Worm (Caenorhabditis elegans) whole organism, young adult: Measurements from ENCODE around the gene F55A4.3.

Experiments used
- B0019.2 ChIP-seq: fragments of 200-800 bp; sonication (Bioruptor generic); conservative IDR thresholded peaks from 2 replicates; pipeline ENCODE4 v1.3.6; 2022; ENCODE audit warnings: missing genetic modification reagents, missing genetic modification characterization, missing compliant biosample characterization
- B0261.1 ChIP-seq: sonication (generic microtip); optimal IDR thresholded peaks from 2 replicates; lab custom pipeline; 2016; ENCODE audit warnings: mild to moderate bottlenecking, missing genetic modification characterization, moderate library complexity, missing compliant biosample characterization
- F22D6.2 ChIP-seq: sonication (generic microtip); optimal IDR thresholded peaks from 2 replicates; lab custom pipeline; 2016; ENCODE audit warnings: mild to moderate bottlenecking, missing genetic modification characterization, missing compliant biosample characterization
- F33H1.4 ChIP-seq: fragments of 200-800 bp; sonication (Bioruptor generic); IDR thresholded peaks from 2 replicates; pipeline ENCODE4 v1.3.6; 2022; ENCODE audit warnings: missing genetic modification reagents, missing genetic modification characterization, missing compliant biosample characterization
- F57A8.1 ChIP-seq: fragments of 200-800 bp; sonication (Bioruptor generic); optimal IDR thresholded peaks from 2 replicates; lab custom pipeline; 2018; ENCODE audit warnings: mild to moderate bottlenecking, missing genetic modification characterization, moderate library complexity, missing compliant biosample characterization
- T07F8.4 ChIP-seq: sonication (generic microtip); optimal IDR thresholded peaks from 2 replicates; lab custom pipeline; 2016; ENCODE audit warnings: mild to moderate bottlenecking, missing genetic modification characterization, moderate library complexity, missing compliant biosample characterization
- T26A5.8 ChIP-seq: sonication (generic microtip); optimal IDR thresholded peaks from 2 replicates; lab custom pipeline; 2016; ENCODE audit warnings: missing genetic modification characterization, missing compliant biosample characterization
- Y53G8AR.9 ChIP-seq: fragments of 200-800 bp; sonication (Bioruptor generic); conservative IDR thresholded peaks from 2 replicates; pipeline ENCODE4 v1.3.6; 2022; ENCODE audit warnings: missing genetic modification reagents, missing genetic modification characterization, missing compliant biosample characterization
- Y79H2A.3 ChIP-seq: fragments of 200-800 bp; sonication (Bioruptor generic); conservative IDR thresholded peaks from 2 replicates; pipeline ENCODE4 v1.3.6; 2022; ENCODE audit warnings: missing genetic modification reagents, missing genetic modification characterization, missing compliant biosample characterization
- ama-1 ChIP-seq, 3 experiments: fragments of 150-350 bp in 1 of 3; sonication (generic microtip) in 2 of 3; optimal IDR thresholded peaks; 2 replicates each; lab custom pipeline; 2014 to 2018; ENCODE audit warnings: missing biosample characterization in 2 of 3, missing genetic modification characterization in 2 of 3, missing genetic modification reagents in 2 of 3
- attf-5 ChIP-seq: fragments of 200-800 bp; sonication (Bioruptor generic); optimal IDR thresholded peaks from 2 replicates; lab custom pipeline; 2018; ENCODE audit warnings: mild to moderate bottlenecking, missing genetic modification characterization, missing compliant biosample characterization
- attf-6 ChIP-seq: fragments of 200-800 bp; sonication (Bioruptor generic); IDR thresholded peaks from 2 replicates; pipeline ENCODE4 v1.3.6; 2022; ENCODE audit warnings: missing genetic modification reagents, missing genetic modification characterization, missing compliant biosample characterization
- ccch-3 ChIP-seq: fragments of 200-800 bp; sonication (Bioruptor generic); optimal IDR thresholded peaks from 2 replicates; lab custom pipeline; 2018; ENCODE audit warnings: mild to moderate bottlenecking, missing genetic modification characterization, missing compliant biosample characterization
- ceh-27 ChIP-seq: fragments of 200-800 bp; sonication (Bioruptor generic); optimal IDR thresholded peaks from 2 replicates; lab custom pipeline; 2018; ENCODE audit warnings: mild to moderate bottlenecking, missing genetic modification characterization, moderate library complexity, missing compliant biosample characterization
- chd-7 ChIP-seq: sonication (generic microtip); optimal IDR thresholded peaks from 2 replicates; lab custom pipeline; 2016; ENCODE audit warnings: mild to moderate bottlenecking, missing genetic modification characterization, moderate library complexity, missing compliant biosample characterization
- dox-1 ChIP-seq: fragments of 200-800 bp; sonication (Bioruptor generic); IDR thresholded peaks from 2 replicates; pipeline ENCODE4 v1.3.6; 2022; ENCODE audit warnings: missing genetic modification reagents, missing genetic modification characterization, missing compliant biosample characterization
- efl-1 ChIP-seq: fragments of 150-350 bp; optimal IDR thresholded peaks from 2 replicates; lab custom pipeline; 2014; ENCODE audit warnings: missing biosample characterization, missing genetic modification reagents, missing genetic modification characterization
- ekl-4 ChIP-seq: fragments of 200-800 bp; sonication (Bioruptor generic); IDR thresholded peaks from 2 replicates; pipeline ENCODE4 v1.3.6; 2022; ENCODE audit warnings: missing genetic modification reagents, missing genetic modification characterization, missing compliant biosample characterization
- ets-4 ChIP-seq: fragments of 200-800 bp; sonication (Bioruptor generic); optimal IDR thresholded peaks from 2 replicates; lab custom pipeline; 2018; ENCODE audit warnings: mild to moderate bottlenecking, missing genetic modification characterization, missing compliant biosample characterization
- gei-17 ChIP-seq: fragments of 200-800 bp; sonication (Bioruptor generic); optimal IDR thresholded peaks from 2 replicates; lab custom pipeline; 2018; ENCODE audit warnings: mild to moderate bottlenecking, missing genetic modification characterization, missing compliant biosample characterization
- him-1 ChIP-seq: sonication (generic microtip); optimal IDR thresholded peaks from 2 replicates; lab custom pipeline; 2016; ENCODE audit warnings: missing genotype, missing genetic modification reagents, missing genetic modification characterization, missing compliant biosample characterization
- hmg-1.2 ChIP-seq: fragments of 200-800 bp; sonication (Bioruptor generic); IDR thresholded peaks from 2 replicates; pipeline ENCODE4 v1.3.6; 2022; ENCODE audit warnings: missing genetic modification reagents, missing genetic modification characterization, missing compliant biosample characterization
- hmg-20 ChIP-seq: fragments of 200-800 bp; sonication (Bioruptor generic); IDR thresholded peaks from 2 replicates; pipeline ENCODE4 v1.3.6; 2022; ENCODE audit warnings: missing genetic modification reagents, missing genetic modification characterization, missing compliant biosample characterization
- hsf-1 ChIP-seq: fragments of 200-800 bp; sonication (Bioruptor generic); IDR thresholded peaks from 2 replicates; pipeline ENCODE4 v1.3.6; 2022; ENCODE audit warnings: missing genetic modification reagents, missing genetic modification characterization, missing compliant biosample characterization
- let-526 ChIP-seq: fragments of 200-800 bp; sonication (Bioruptor generic); IDR thresholded peaks from 2 replicates; pipeline ENCODE4 v1.3.6; 2022; ENCODE audit warnings: missing genetic modification reagents, missing genetic modification characterization, missing compliant biosample characterization
- let-607 ChIP-seq, 2 experiments: fragments of 200-800 bp in 1 of 2; sonication (Bioruptor generic) in 1 of 2; sonication (generic microtip) in 1 of 2; optimal IDR thresholded peaks; 2 replicates each; lab custom pipeline; 2016 to 2018; ENCODE audit warnings: mild to moderate bottlenecking in 2 of 2, missing compliant biosample characterization in 2 of 2, missing genetic modification characterization in 2 of 2, moderate library complexity in 2 of 2, missing genotype in 1 of 2
- lin-54 ChIP-seq: fragments of 200-800 bp; sonication (Bioruptor generic); optimal IDR thresholded peaks from 2 replicates; lab custom pipeline; 2018; ENCODE audit warnings: mild to moderate bottlenecking, missing genetic modification characterization, missing compliant biosample characterization
- lsy-27 ChIP-seq: sonication (generic microtip); optimal IDR thresholded peaks from 2 replicates; lab custom pipeline; 2017; ENCODE audit warnings: missing genetic modification characterization, mild to moderate bottlenecking, missing compliant biosample characterization, antibody characterized with exemption, missing genotype, borderline replicate concordance; ENCODE audit not compliant: insufficient read depth
- madf-10 ChIP-seq: sonication (generic microtip); optimal IDR thresholded peaks from 2 replicates; lab custom pipeline; 2016; ENCODE audit warnings: mild to moderate bottlenecking, missing genetic modification characterization, missing compliant biosample characterization
- madf-3 ChIP-seq: fragments of 200-800 bp; sonication (Bioruptor generic); IDR thresholded peaks from 2 replicates; pipeline ENCODE4 v1.3.6; 2022; ENCODE audit warnings: missing genetic modification reagents, missing genetic modification characterization, missing compliant biosample characterization
- madf-8 ChIP-seq: fragments of 200-800 bp; sonication (Bioruptor generic); conservative IDR thresholded peaks from 2 replicates; pipeline ENCODE4 v1.3.6; 2022; ENCODE audit warnings: missing genetic modification reagents, missing genetic modification characterization, missing compliant biosample characterization
- mxl-1 ChIP-seq: sonication (generic microtip); optimal IDR thresholded peaks from 2 replicates; lab custom pipeline; 2016; ENCODE audit warnings: missing genetic modification characterization, missing compliant biosample characterization
- nhr-120 ChIP-seq: fragments of 200-800 bp; sonication (Bioruptor generic); IDR thresholded peaks from 2 replicates; pipeline ENCODE4 v1.3.6; 2022; ENCODE audit warnings: missing genetic modification characterization, missing compliant biosample characterization
- nhr-27 ChIP-seq: fragments of 200-800 bp; sonication (Bioruptor generic); optimal IDR thresholded peaks from 2 replicates; lab custom pipeline; 2018; ENCODE audit warnings: mild to moderate bottlenecking, missing genetic modification characterization, moderate library complexity, missing compliant biosample characterization
- nhr-80 ChIP-seq: sonication (generic microtip); optimal IDR thresholded peaks from 2 replicates; lab custom pipeline; 2016; ENCODE audit warnings: missing genetic modification characterization, missing compliant biosample characterization
- rec-8 ChIP-seq, 2 experiments: sonication (generic microtip); optimal IDR thresholded peaks; 2 replicates each; lab custom pipeline; 2016; ENCODE audit warnings: mild to moderate bottlenecking in 2 of 2, missing genetic modification characterization in 2 of 2, missing genetic modification reagents in 2 of 2, missing genotype in 2 of 2, missing biosample characterization in 1 of 2, missing compliant biosample characterization in 1 of 2, moderate library complexity in 1 of 2
- snpc-1.1 ChIP-seq: sonication (generic microtip); optimal IDR thresholded peaks from 2 replicates; lab custom pipeline; 2017; ENCODE audit warnings: missing genetic modification characterization, mild to moderate bottlenecking, missing compliant biosample characterization, antibody characterized with exemption, moderate library complexity, missing genotype, missing genetic modification reagents; ENCODE audit not compliant: insufficient read depth
- snpc-1.3 ChIP-seq: sonication (generic microtip); optimal IDR thresholded peaks from 2 replicates; lab custom pipeline; 2017; ENCODE audit warnings: missing genetic modification characterization, mild to moderate bottlenecking, missing compliant biosample characterization, antibody characterized with exemption, moderate library complexity, missing genotype, missing genetic modification reagents; ENCODE audit not compliant: insufficient read depth
- snpc-3.4 ChIP-seq: sonication (generic microtip); optimal IDR thresholded peaks from 2 replicates; lab custom pipeline; 2017; ENCODE audit warnings: missing genetic modification characterization, mild to moderate bottlenecking, missing compliant biosample characterization, antibody characterized with exemption, moderate library complexity, missing genotype, missing genetic modification reagents
- somi-1 ChIP-seq: fragments of 200-800 bp; sonication (Bioruptor generic); optimal IDR thresholded peaks from 2 replicates; lab custom pipeline; 2018; ENCODE audit warnings: mild to moderate bottlenecking, missing genetic modification characterization, missing compliant biosample characterization
- sptf-2 ChIP-seq: fragments of 200-800 bp; sonication (Bioruptor generic); optimal IDR thresholded peaks from 2 replicates; lab custom pipeline; 2018; ENCODE audit warnings: mild to moderate bottlenecking, missing genetic modification characterization, missing compliant biosample characterization
- tbx-9 ChIP-seq: sonication (generic microtip); optimal IDR thresholded peaks from 2 replicates; lab custom pipeline; 2016; ENCODE audit warnings: borderline replicate concordance, missing genetic modification characterization, inconsistent platforms, missing compliant biosample characterization
- tlf-1 ChIP-seq: fragments of 200-800 bp; sonication (Bioruptor generic); optimal IDR thresholded peaks from 2 replicates; lab custom pipeline; 2018; ENCODE audit warnings: mild to moderate bottlenecking, missing genetic modification characterization, missing compliant biosample characterization
- zim-3 ChIP-seq: sonication (generic microtip); optimal IDR thresholded peaks from 2 replicates; lab custom pipeline; 2017; ENCODE audit warnings: mild to moderate bottlenecking, missing genetic modification characterization, moderate library complexity, missing compliant biosample characterization
- ztf-18 ChIP-seq: sonication (generic microtip); optimal IDR thresholded peaks from 2 replicates; lab custom pipeline; 2016; ENCODE audit warnings: missing genotype, mild to moderate bottlenecking, missing genetic modification characterization, missing compliant biosample characterization

F55A4.3 gene

ce11 chrX:1012385-1012866 lies 12.5 kb downstream of the F55A4.3 start (continued):
- TF ChIP-seq ztf-18 (tag; lab: Kevin White, UChicago): no peak
- TF ChIP-seq ekl-4 (GFP tag; lab: Robert Waterston, UW): 0 out of 2 replicates have a peak, but pooled peaks have one; percentile 51
- no peak for TF ChIP-seq B0261.1 (tag; lab: Kevin White, UChicago)
- no peak for TF ChIP-seq F33H1.4
- no peak for TF ChIP-seq ets-4 (GFP tag; lab: Kevin White, UChicago)
- TF ChIP-seq lsy-27 (tag; lab: Kevin White, UChicago): no peak
- TF ChIP-seq attf-6 (GFP tag; lab: Robert Waterston, UW): no peak
- no peak for TF ChIP-seq attf-5 (GFP tag; lab: Kevin White, UChicago)
- no peak for TF ChIP-seq nhr-120 (GFP tag; lab: Robert Waterston, UW)
- TF ChIP-seq let-607 (tag; optimal IDR thresholded peaks at IDR 0.05; lab: Kevin White, UChicago): peak; percentile 22
- TF ChIP-seq T26A5.8 (tag; lab: Kevin White, UChicago): no peak
- TF ChIP-seq F57A8.1: no peak
- peak; percentile 55 for TF ChIP-seq somi-1
- no peak for TF ChIP-seq madf-8 (GFP tag; lab: Robert Waterston, UW)
- no peak for TF ChIP-seq nhr-80 (tag; lab: Kevin White, UChicago)
- TF ChIP-seq mxl-1 (tag; lab: Kevin White, UChicago): no peak
- no peak for TF ChIP-seq let-526
- 0 out of 2 replicates have a peak, but pooled peaks have one; percentile 57 for TF ChIP-seq madf-3 (GFP tag; lab: Robert Waterston, UW)
- TF ChIP-seq snpc-1.1 (tag; lab: Kevin White, UChicago): no peak
- no peak for TF ChIP-seq rec-8 (tag; optimal IDR thresholded peaks at IDR 0.05; lab: Kevin White, UChicago)
- TF ChIP-seq efl-1 (GFP tag; lab: Kevin White, UChicago): no peak
- no peak for TF ChIP-seq him-1
- no peak for TF ChIP-seq madf-10 (tag; lab: Kevin White, UChicago)
- TF ChIP-seq tlf-1 (GFP tag; lab: Kevin White, UChicago): peak; percentile 58
- TF ChIP-seq snpc-1.3 (tag; lab: Kevin White, UChicago): no peak
- no peak for TF ChIP-seq hsf-1 (GFP tag; lab: Robert Waterston, UW)
- TF ChIP-seq ama-1 (optimal IDR thresholded peaks at IDR 0.05; lab: Kevin White, UChicago): no peak
- no peak for TF ChIP-seq ama-1 (GFP tag; optimal IDR thresholded peaks at IDR 0.05; lab: Kevin White, UChicago)
- TF ChIP-seq ccch-3: no peak
- TF ChIP-seq nhr-27 (tag; lab: Kevin White, UChicago): no peak
- no peak for TF ChIP-seq B0019.2 (GFP tag; lab: Robert Waterston, UW)
- TF ChIP-seq T07F8.4: no peak
- no peak for TF ChIP-seq ceh-27 (GFP tag; lab: Kevin White, UChicago)

- TF ChIP-seq snpc-3.4 (tag; lab: Kevin White, UChicago): no peak
- no peak for TF ChIP-seq T26A5.8 (tag; lab: Kevin White, UChicago)
- TF ChIP-seq hmg-1.2 (GFP tag; lab: Robert Waterston, UW): peak; percentile 29; the same call in 1 of the 2 replicates
- TF ChIP-seq F22D6.2 (tag; lab: Kevin White, UChicago): peak; percentile 1
- TF ChIP-seq zim-3 (tag; lab: Kevin White, UChicago): no peak
- TF ChIP-seq chd-7 (tag; lab: Kevin White, UChicago): peak; percentile 19
- TF ChIP-seq dox-1: peak; percentile 13
- peak; percentile 29 for TF ChIP-seq madf-10 (tag; lab: Kevin White, UChicago)
- TF ChIP-seq tbx-9 (tag; lab: Kevin White, UChicago): no peak
- TF ChIP-seq Y79H2A.3 (GFP tag; lab: Robert Waterston, UW): no peak
- TF ChIP-seq ets-4 (GFP tag; lab: Kevin White, UChicago): no peak
- TF ChIP-seq hmg-20 (GFP tag; lab: Robert Waterston, UW): peak; percentile 44; the same call in 1 of the 2 replicates
- TF ChIP-seq lin-54: no peak
- peak; percentile 65; the same call in 1 of the 2 replicates for TF ChIP-seq Y53G8AR.9 (GFP tag; lab: Robert Waterston, UW)
- TF ChIP-seq sptf-2 (GFP tag; lab: Kevin White, UChicago): no peak
- peak; percentile 45 for TF ChIP-seq gei-17 (GFP tag; lab: Kevin White, UChicago)
- TF ChIP-seq B0261.1 (tag; lab: Kevin White, UChicago): peak; percentile 23
These were observed 14.1 kb downstream of the F55A4.3 start for ce11 chrX:1010627-1011452.
